Worm (Caenorhabditis elegans) whole organism, late embryonic: ENCODE measurements around the gene sea-1.

Experiments used
- C08G9.2 ChIP-seq: sonication (generic microtip); optimal IDR thresholded peaks from 2 replicates; lab custom pipeline; 2016; ENCODE audit warnings: mild to moderate bottlenecking, missing genetic modification characterization, moderate library complexity, missing compliant biosample characterization
- C38D4.7 ChIP-seq: fragments of 200-800 bp; sonication (Bioruptor generic); optimal IDR thresholded peaks from 2 replicates; lab custom pipeline; 2018; ENCODE audit warnings: mild to moderate bottlenecking, missing genetic modification characterization, moderate library complexity, missing compliant biosample characterization
- F13H6.1 ChIP-seq: sonication (generic microtip); optimal IDR thresholded peaks from 2 replicates; lab custom pipeline; 2016; ENCODE audit warnings: missing genetic modification characterization, missing compliant biosample characterization
- K09A11.1 ChIP-seq: sonication (generic microtip); optimal IDR thresholded peaks from 2 replicates; lab custom pipeline; 2017; ENCODE audit warnings: antibody characterized with exemption, mild to moderate bottlenecking, missing genetic modification characterization, missing compliant biosample characterization; ENCODE audit not compliant: insufficient read depth
- T23F11.4 ChIP-seq: fragments of 200-800 bp; sonication (Bioruptor generic); optimal IDR thresholded peaks from 2 replicates; lab custom pipeline; 2018; ENCODE audit warnings: mild to moderate bottlenecking, missing genetic modification characterization, missing compliant biosample characterization
- Y22D7AL.16 ChIP-seq: sonication (generic microtip); optimal IDR thresholded peaks from 2 replicates; lab custom pipeline; 2016; ENCODE audit warnings: missing genetic modification characterization, missing compliant biosample characterization
- ceh-14 ChIP-seq: sonication (generic microtip); optimal IDR thresholded peaks from 2 replicates; lab custom pipeline; 2016; ENCODE audit warnings: missing genotype, missing genetic modification characterization, missing compliant biosample characterization
- ceh-18 ChIP-seq: sonication (generic microtip); optimal IDR thresholded peaks from 2 replicates; lab custom pipeline; 2016; ENCODE audit warnings: missing genetic modification characterization, missing compliant biosample characterization
- ceh-19 ChIP-seq: fragments of 200-800 bp; sonication (Bioruptor generic); optimal IDR thresholded peaks from 2 replicates; lab custom pipeline; 2018; ENCODE audit warnings: mild to moderate bottlenecking, missing genetic modification characterization, missing compliant biosample characterization
- ceh-30 ChIP-seq: fragments of 150-350 bp; optimal IDR thresholded peaks from 2 replicates; lab custom pipeline; 2014; ENCODE audit warnings: missing biosample characterization, missing genetic modification characterization
- ceh-45 ChIP-seq: fragments of 200-800 bp; sonication (Bioruptor generic); IDR thresholded peaks from 2 replicates; pipeline ENCODE4 v1.3.6; 2022; ENCODE audit warnings: missing genetic modification reagents, missing genetic modification characterization, missing compliant biosample characterization
- ceh-6 ChIP-seq: fragments of 200-800 bp; sonication (Bioruptor generic); optimal IDR thresholded peaks from 2 replicates; lab custom pipeline; 2018; ENCODE audit warnings: mild to moderate bottlenecking, missing genetic modification characterization, missing compliant biosample characterization
- dmd-4 ChIP-seq: sonication (generic microtip); optimal IDR thresholded peaks from 2 replicates; lab custom pipeline; 2016; ENCODE audit warnings: borderline replicate concordance, missing genetic modification characterization, missing compliant biosample characterization
- dve-1 ChIP-seq: sonication (generic microtip); optimal IDR thresholded peaks from 2 replicates; lab custom pipeline; 2017; ENCODE audit warnings: antibody characterized with exemption, mild to moderate bottlenecking, missing genetic modification characterization, missing compliant biosample characterization
- elt-2 ChIP-seq: sonication (generic microtip); optimal IDR thresholded peaks from 2 replicates; lab custom pipeline; 2016; ENCODE audit warnings: missing genetic modification reagents, missing genetic modification characterization, missing compliant biosample characterization
- elt-4 ChIP-seq: sonication (generic microtip); optimal IDR thresholded peaks from 2 replicates; lab custom pipeline; 2016; ENCODE audit warnings: missing genetic modification characterization, missing compliant biosample characterization
- eyg-1 ChIP-seq: sonication (generic microtip); optimal IDR thresholded peaks from 2 replicates; lab custom pipeline; 2016; ENCODE audit warnings: missing genotype, missing genetic modification characterization, missing compliant biosample characterization
- fax-1 ChIP-seq: sonication (generic microtip); optimal IDR thresholded peaks from 2 replicates; lab custom pipeline; 2016; ENCODE audit warnings: missing genotype, missing genetic modification characterization, missing compliant biosample characterization
- fkh-6 ChIP-seq: sonication (generic microtip); optimal IDR thresholded peaks from 2 replicates; lab custom pipeline; 2016; ENCODE audit warnings: missing genetic modification characterization, missing compliant biosample characterization
- hlh-30 ChIP-seq: sonication (generic microtip); optimal IDR thresholded peaks from 2 replicates; lab custom pipeline; 2017; ENCODE audit warnings: antibody characterized with exemption, missing genetic modification characterization, missing compliant biosample characterization; ENCODE audit not compliant: insufficient read depth
- hlh-6 ChIP-seq: sonication (generic microtip); optimal IDR thresholded peaks from 2 replicates; lab custom pipeline; 2016; ENCODE audit warnings: missing genotype, missing genetic modification characterization, missing compliant biosample characterization
- hlh-8 ChIP-seq: sonication (generic microtip); optimal IDR thresholded peaks from 2 replicates; lab custom pipeline; 2016; ENCODE audit warnings: missing genotype, missing genetic modification characterization, missing compliant biosample characterization
- lin-11 ChIP-seq: fragments of 200-800 bp; sonication (Bioruptor generic); optimal IDR thresholded peaks from 2 replicates; lab custom pipeline; 2018; ENCODE audit warnings: mild to moderate bottlenecking, missing genetic modification characterization, missing compliant biosample characterization
- nhr-11 ChIP-seq: fragments of 150-350 bp; optimal IDR thresholded peaks from 2 replicates; lab custom pipeline; 2014; ENCODE audit warnings: missing biosample characterization, missing genetic modification characterization
- npax-4 ChIP-seq: sonication (generic microtip); optimal IDR thresholded peaks from 2 replicates; lab custom pipeline; 2016; ENCODE audit warnings: missing genetic modification characterization, missing compliant biosample characterization
- pat-9 ChIP-seq: fragments of 200-800 bp; sonication (Bioruptor generic); optimal IDR thresholded peaks from 2 replicates; lab custom pipeline; 2018; ENCODE audit warnings: mild to moderate bottlenecking, missing genetic modification characterization, moderate library complexity, missing compliant biosample characterization
- pax-1 ChIP-seq: fragments of 150-350 bp; optimal IDR thresholded peaks from 2 replicates; lab custom pipeline; 2014; ENCODE audit warnings: missing biosample characterization, missing genetic modification characterization
- pha-2 ChIP-seq: sonication (generic microtip); optimal IDR thresholded peaks from 2 replicates; lab custom pipeline; 2017; ENCODE audit warnings: mild to moderate bottlenecking, missing genetic modification characterization, missing compliant biosample characterization
- pha-4 ChIP-seq: fragments of 150-350 bp; optimal IDR thresholded peaks from 2 replicates; lab custom pipeline; 2018; ENCODE audit warnings: missing biosample characterization, missing genetic modification reagents, missing genetic modification characterization
- pros-1 ChIP-seq: fragments of 150-350 bp; optimal IDR thresholded peaks from 2 replicates; lab custom pipeline; 2014; ENCODE audit warnings: missing biosample characterization, missing genetic modification reagents, missing genetic modification characterization
- sox-4 ChIP-seq: sonication (generic microtip); optimal IDR thresholded peaks from 2 replicates; lab custom pipeline; 2017; ENCODE audit warnings: mild to moderate bottlenecking, missing genetic modification characterization, inconsistent platforms, missing compliant biosample characterization
- syd-9 ChIP-seq: sonication (generic microtip); optimal IDR thresholded peaks from 2 replicates; lab custom pipeline; 2016; ENCODE audit warnings: mild to moderate bottlenecking, missing genetic modification characterization, moderate library complexity, missing compliant biosample characterization
- unc-42 ChIP-seq: sonication (generic microtip); optimal IDR thresholded peaks from 2 replicates; lab custom pipeline; 2016; ENCODE audit warnings: missing genotype, missing genetic modification characterization, missing compliant biosample characterization
- unc-86 ChIP-seq: sonication (generic microtip); optimal IDR thresholded peaks from 2 replicates; lab custom pipeline; 2016; ENCODE audit warnings: missing genetic modification characterization, missing compliant biosample characterization
- zip-5 ChIP-seq: sonication (generic microtip); optimal IDR thresholded peaks from 2 replicates; lab custom pipeline; 2016; ENCODE audit warnings: missing genetic modification characterization, missing compliant biosample characterization
- ztf-16 ChIP-seq: sonication (generic microtip); optimal IDR thresholded peaks from 2 replicates; lab custom pipeline; 2017; ENCODE audit warnings: missing genetic modification characterization, missing compliant biosample characterization

sea-1 gene

DNA sequence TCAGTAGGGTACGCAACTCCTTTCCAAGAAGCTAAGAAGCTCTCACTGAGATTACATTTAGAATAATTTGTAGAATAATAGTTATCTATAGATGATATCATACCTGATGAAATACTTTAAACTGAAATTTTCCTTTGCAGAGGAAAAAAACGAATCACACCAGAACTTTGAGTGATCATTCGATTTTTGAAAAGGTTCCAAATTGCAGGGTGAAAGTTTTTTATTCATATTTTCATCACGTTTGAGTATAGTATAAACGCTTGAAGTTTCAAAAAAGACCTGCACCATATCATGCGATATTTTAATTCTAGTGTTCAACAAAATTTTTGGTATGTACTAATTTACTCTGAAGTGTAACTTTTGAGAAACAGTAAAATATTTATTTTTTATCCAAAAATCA, 41.2 kb upstream of the sea-1 start, which contains the start of gene srh-100:
Gene srh-100, minus strand, starts transcription at position 101 of the 400 bp plus-strand sequence.
- no peak for TF ChIP-seq lin-11 (tag; lab: Kevin White, UChicago)
- TF ChIP-seq pha-2 (tag; lab: Kevin White, UChicago): no peak
- TF ChIP-seq C08G9.2 (tag; lab: Kevin White, UChicago): no peak
- TF ChIP-seq nhr-11: no peak
- TF ChIP-seq ceh-14 (tag; lab: Kevin White, UChicago): no peak
- TF ChIP-seq F13H6.1: no peak
- no peak for TF ChIP-seq fkh-6 (tag; lab: Kevin White, UChicago)
- no peak for TF ChIP-seq eyg-1 (tag; lab: Kevin White, UChicago)
- TF ChIP-seq K09A11.1 (tag; lab: Kevin White, UChicago): no peak
- no peak for TF ChIP-seq hlh-30 (tag; lab: Kevin White, UChicago)
- no peak for TF ChIP-seq pax-1 (tag; lab: Kevin White, UChicago)
- no peak for TF ChIP-seq zip-5 (tag; lab: Kevin White, UChicago)
- no peak for TF ChIP-seq T23F11.4 (GFP tag; lab: Kevin White, UChicago)
- no peak for TF ChIP-seq Y22D7AL.16 (tag; lab: Kevin White, UChicago)
- TF ChIP-seq pha-4 (tag; lab: Kevin White, UChicago): no peak
- TF ChIP-seq ceh-45 (GFP tag; lab: Robert Waterston, UW): no peak
- TF ChIP-seq ceh-30 (tag; lab: Kevin White, UChicago): no peak

DNA sequence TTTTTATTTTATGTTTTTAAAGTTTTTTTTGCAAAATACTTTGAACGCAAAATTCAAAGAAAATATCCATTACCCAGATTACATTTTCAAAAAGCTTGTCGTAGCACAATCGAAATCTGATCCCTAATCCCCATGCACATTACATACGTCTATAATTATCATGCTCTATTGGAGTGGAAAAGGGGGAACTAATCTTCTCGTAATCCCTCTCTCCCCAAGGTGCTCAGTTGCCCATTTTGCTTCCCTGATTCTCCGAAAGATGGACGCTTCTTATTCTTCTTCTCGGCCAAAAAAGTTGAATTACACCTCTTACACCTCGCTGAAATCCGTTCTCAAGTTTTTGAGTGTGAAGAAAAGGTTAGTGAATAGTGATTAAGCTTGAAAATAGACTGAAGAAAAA, 37.7 kb upstream of the sea-1 start, which contains the start of gene fbxc-53:
Gene fbxc-53, plus strand, starts transcription at position 245 of the 400 bp plus-strand sequence.
- TF ChIP-seq nhr-11 (no peak), dmd-4 (tag; lab: Kevin White, UChicago) (no peak), ceh-14 (tag; lab: Kevin White, UChicago) (no peak), ceh-19 (no peak), pros-1 (tag; lab: Kevin White, UChicago) (no peak), ceh-6 (GFP tag; lab: Kevin White, UChicago) (no peak)
- TF ChIP-seq, all 69 proteins: peak for 0

DNA sequence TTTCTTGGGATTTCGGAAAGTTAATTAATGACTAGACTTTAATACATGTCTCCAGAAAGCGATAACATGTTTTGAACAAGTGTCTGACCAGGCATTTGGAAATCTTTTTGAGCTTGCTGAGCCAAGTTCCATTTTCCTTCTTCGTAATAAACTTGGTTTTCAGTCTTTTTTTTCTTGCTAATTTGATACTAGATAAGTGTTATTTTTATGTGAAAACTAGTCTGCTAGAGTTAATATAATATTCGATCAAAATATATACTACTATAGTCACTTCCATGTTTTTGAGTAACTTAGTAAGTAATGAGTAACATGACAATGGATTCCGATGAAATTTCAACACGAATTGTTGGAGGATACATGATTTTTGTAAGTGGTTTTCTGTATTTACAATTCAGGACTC, 35.9 kb upstream of the sea-1 start, which contains the start of gene srx-110:
Gene srx-110, plus strand, starts transcription at position 301 of the 400 bp plus-strand sequence.
- TF ChIP-seq fax-1 (tag; lab: Kevin White, UChicago) (no peak), elt-2 (tag; lab: Kevin White, UChicago) (no peak), ztf-16 (no peak), ceh-18 (tag; lab: Kevin White, UChicago) (no peak), unc-86 (tag; lab: Kevin White, UChicago) (no peak), npax-4 (no peak), hlh-8 (tag; lab: Kevin White, UChicago) (no peak), ceh-45 (GFP tag; lab: Robert Waterston, UW) (no peak), pax-1 (tag; lab: Kevin White, UChicago) (no peak), dve-1 (tag; lab: Kevin White, UChicago) (no peak), elt-4 (tag; lab: Kevin White, UChicago) (no peak)

DNA sequence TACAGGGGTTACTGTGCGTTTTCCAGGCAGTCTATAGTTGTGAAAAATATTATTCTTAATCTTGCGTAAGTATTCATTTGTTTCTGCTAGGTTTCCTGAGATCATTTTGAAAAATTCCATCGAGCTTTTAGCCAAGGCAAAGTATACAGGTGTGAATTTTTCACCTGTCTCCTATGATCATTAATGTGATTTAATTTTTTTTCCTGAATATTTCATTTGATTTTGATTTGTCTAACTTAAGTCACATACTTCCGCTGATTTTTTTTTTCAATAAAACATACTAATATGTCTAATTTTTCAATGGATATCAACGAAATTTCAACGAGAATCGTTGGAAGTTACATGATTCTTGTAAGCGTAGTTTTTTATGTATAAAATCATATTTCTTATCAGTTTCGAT, 31.9 kb upstream of the sea-1 start, which contains the start of gene srx-108:
Gene srx-108, plus strand, starts transcription at position 301 of the 400 bp plus-strand sequence.
- TF ChIP-seq F13H6.1: no peak
- no peak for TF ChIP-seq unc-86 (tag; lab: Kevin White, UChicago)
- TF ChIP-seq sox-4 (tag; lab: Kevin White, UChicago): no peak
- TF ChIP-seq syd-9 (tag; lab: Kevin White, UChicago): no peak
- TF ChIP-seq ceh-19: no peak
- no peak for TF ChIP-seq C38D4.7 (GFP tag; lab: Kevin White, UChicago)
- TF ChIP-seq unc-42 (tag; lab: Kevin White, UChicago): no peak
- no peak for TF ChIP-seq pat-9 (tag; lab: Kevin White, UChicago)
- no peak for TF ChIP-seq hlh-6 (tag; lab: Kevin White, UChicago)
- no peak for TF ChIP-seq elt-4 (tag; lab: Kevin White, UChicago)
